Worm (Caenorhabditis elegans) whole organism, L3 larva: ENCODE results near the gene Y56A3A.41.

Source experiments
- R02D3.7 ChIP-seq: fragments of 150-350 bp; optimal IDR thresholded peaks from 2 replicates; lab custom pipeline; 2014; ENCODE audit warnings: missing biosample characterization, missing genetic modification characterization
- aly-2 ChIP-seq: fragments of 150-350 bp; optimal IDR thresholded peaks from 2 replicates; lab custom pipeline; 2014; ENCODE audit warnings: missing biosample characterization, missing genetic modification characterization
- fkh-10 ChIP-seq: sonication (generic microtip); optimal IDR thresholded peaks from 2 replicates; lab custom pipeline; 2017; ENCODE audit warnings: missing biosample characterization, missing genetic modification reagents, missing genetic modification characterization
- hmg-11 ChIP-seq: sonication (generic microtip); optimal IDR thresholded peaks from 2 replicates; lab custom pipeline; 2016; ENCODE audit warnings: missing genetic modification characterization, missing compliant biosample characterization
- lin-39 ChIP-seq: fragments of 150-350 bp; optimal IDR thresholded peaks from 2 replicates; lab custom pipeline; 2018; ENCODE audit warnings: missing biosample characterization, missing genetic modification reagents, missing genetic modification characterization
- nhr-237 ChIP-seq: fragments of 150-350 bp; optimal IDR thresholded peaks from 2 replicates; lab custom pipeline; 2014; ENCODE audit warnings: missing biosample characterization, missing genetic modification characterization
- nhr-28 ChIP-seq: fragments of 150-350 bp; optimal IDR thresholded peaks from 2 replicates; lab custom pipeline; 2014; ENCODE audit warnings: missing biosample characterization, missing genetic modification characterization
- pha-4 ChIP-seq: fragments of 150-350 bp; optimal IDR thresholded peaks from 2 replicates; lab custom pipeline; 2014; ENCODE audit warnings: missing biosample characterization, missing genetic modification reagents, missing genetic modification characterization
- skn-1 ChIP-seq: fragments of 150-350 bp; optimal IDR thresholded peaks from 2 replicates; lab custom pipeline; 2014; ENCODE audit warnings: missing biosample characterization, missing genetic modification characterization
- unc-39 ChIP-seq: sonication (generic microtip); optimal IDR thresholded peaks from 4 replicates; lab custom pipeline; 2017; ENCODE audit warnings: missing biosample characterization, missing genetic modification characterization
- unc-62 ChIP-seq: fragments of 150-350 bp; sonication (generic microtip); optimal IDR thresholded peaks from 4 replicates; lab custom pipeline; 2014; ENCODE audit warnings: missing biosample characterization, missing genetic modification reagents, missing genetic modification characterization
- zag-1 ChIP-seq: fragments of 150-350 bp; optimal IDR thresholded peaks from 2 replicates; lab custom pipeline; 2014; ENCODE audit warnings: missing biosample characterization, missing genetic modification characterization
- ztf-4 ChIP-seq: fragments of 150-350 bp; optimal IDR thresholded peaks from 2 replicates; lab custom pipeline; 2014; ENCODE audit warnings: missing biosample characterization, missing genetic modification characterization

- TF ChIP-seq nhr-237 (no peak), skn-1 (tag; lab: Kevin White, UChicago) (no peak), lin-39 (tag; lab: Kevin White, UChicago) (no peak), R02D3.7 (tag; lab: Kevin White, UChicago) (no peak), nhr-28 (tag; lab: Kevin White, UChicago) (no peak), zag-1 (tag; lab: Kevin White, UChicago) (no peak), aly-2 (tag; lab: Kevin White, UChicago) (no peak), pha-4 (tag; lab: Kevin White, UChicago) (no peak), fkh-10 (no peak), unc-39 (no peak), unc-62 (GFP tag; lab: Kevin White, UChicago) (no peak), ztf-4 (tag; lab: Kevin White, UChicago) (no peak), hmg-11 (tag; lab: Kevin White, UChicago) (no peak)
Measured at ce11 chrIII:11876130-11876529, 16.7 kb downstream of the Y56A3A.41 start.
